Fruit fly (Drosophila melanogaster) whole organism, embryonic: ENCODE measurements around the gene Hph.
A peak's percentile ranks its signal among the peaks of the same experiment; 100 is the strongest.

Experiments used
- CG10321 ChIP-seq: fragments of 200-800 bp; sonication (Bioruptor generic); IDR thresholded peaks from 2 replicates; pipeline ENCODE4 v1.3.6; 2022; ENCODE audit warnings: missing biosample characterization, missing genetic modification characterization
- CG10431 ChIP-seq: fragments of 200-800 bp; sonication (Bioruptor generic); optimal IDR thresholded peaks from 3 replicates; lab custom pipeline; 2018; ENCODE audit warnings: missing biosample characterization, mild to moderate bottlenecking, missing genetic modification characterization
- CG11247 ChIP-seq: fragments of 200-800 bp; sonication (Bioruptor generic); IDR thresholded peaks from 2 replicates; pipeline ENCODE4 v1.3.6; 2022; ENCODE audit warnings: missing biosample characterization, missing genetic modification characterization
- CG11695 ChIP-seq: fragments of 200-800 bp; sonication (Bioruptor generic); IDR thresholded peaks from 3 replicates; pipeline ENCODE4 v1.3.6; 2022; ENCODE audit warnings: missing biosample characterization, missing genetic modification characterization
- CG11696 ChIP-seq: fragments of 200-800 bp; sonication (Bioruptor generic); IDR thresholded peaks from 2 replicates; pipeline ENCODE4 v1.3.6; 2022; ENCODE audit warnings: missing biosample characterization, missing genetic modification characterization
- CG12744 ChIP-seq: fragments of 200-800 bp; sonication (Bioruptor generic); optimal IDR thresholded peaks from 2 replicates; lab custom pipeline; 2016; ENCODE audit warnings: missing biosample characterization, missing genetic modification characterization
- CG15479 ChIP-seq: fragments of 200-800 bp; sonication (Bioruptor generic); optimal IDR thresholded peaks from 3 replicates; lab custom pipeline; 2019; ENCODE audit warnings: missing biosample characterization, mild to moderate bottlenecking, missing genetic modification characterization, moderate library complexity
- CG15514 ChIP-seq: fragments of 200-800 bp; sonication (Bioruptor generic); optimal IDR thresholded peaks from 3 replicates; lab custom pipeline; 2017; ENCODE audit warnings: missing biosample characterization, missing genetic modification characterization, mild to moderate bottlenecking, moderate library complexity, missing genetic modification reagents
- CG17359 ChIP-seq: fragments of 200-800 bp; sonication (Bioruptor generic); optimal IDR thresholded peaks from 3 replicates; lab custom pipeline; 2018; ENCODE audit warnings: missing biosample characterization, mild to moderate bottlenecking, missing genetic modification characterization, moderate library complexity
- CG17568 ChIP-seq: fragments of 200-800 bp; sonication (Bioruptor generic); optimal IDR thresholded peaks from 2 replicates; lab custom pipeline; 2018; ENCODE audit warnings: missing biosample characterization, mild to moderate bottlenecking, missing genetic modification characterization, moderate library complexity
- CG18599 ChIP-seq: fragments of 200-800 bp; sonication (Bioruptor generic); optimal IDR thresholded peaks from 3 replicates; lab custom pipeline; 2017; ENCODE audit warnings: missing biosample characterization, missing genetic modification characterization, mild to moderate bottlenecking, moderate library complexity, missing genetic modification reagents
- CG2129 ChIP-seq: fragments of 200-800 bp; sonication (Bioruptor generic); IDR thresholded peaks from 2 replicates; pipeline ENCODE4 v1.3.6; 2022; ENCODE audit warnings: missing biosample characterization, missing genetic modification characterization; ENCODE audit not compliant: partially characterized antibody
- CG2712 ChIP-seq: fragments of 200-800 bp; optimal IDR thresholded peaks from 3 replicates; lab custom pipeline; 2019; ENCODE audit warnings: missing biosample characterization, mild to moderate bottlenecking, missing genetic modification characterization, moderate library complexity
- CG30020 ChIP-seq: fragments of 200-800 bp; optimal IDR thresholded peaks from 2 replicates; lab custom pipeline; 2019; ENCODE audit warnings: missing biosample characterization, mild to moderate bottlenecking, missing genetic modification characterization, moderate library complexity
- CG3995 ChIP-seq: fragments of 200-800 bp; sonication (Bioruptor generic); optimal IDR thresholded peaks from 3 replicates; lab custom pipeline; 2016; ENCODE audit warnings: missing biosample characterization, missing genetic modification characterization
- CG6254 ChIP-seq: fragments of 200-800 bp; sonication (Bioruptor generic); optimal IDR thresholded peaks from 3 replicates; lab custom pipeline; 2017; ENCODE audit warnings: mild to moderate bottlenecking, missing biosample characterization, missing genetic modification reagents, missing genetic modification characterization
- CG6765 ChIP-seq: fragments of 200-800 bp; sonication (Bioruptor generic); optimal IDR thresholded peaks from 3 replicates; lab custom pipeline; 2017; ENCODE audit warnings: missing biosample characterization, mild to moderate bottlenecking, missing genetic modification characterization
- CG7786 ChIP-seq: fragments of 200-800 bp; sonication (Bioruptor generic); optimal IDR thresholded peaks from 2 replicates; lab custom pipeline; 2016; ENCODE audit warnings: missing biosample characterization, missing genetic modification characterization
- CG7839 ChIP-seq: fragments of 200-800 bp; sonication (Bioruptor generic); optimal IDR thresholded peaks from 3 replicates; lab custom pipeline; 2018; ENCODE audit warnings: missing biosample characterization, mild to moderate bottlenecking, missing genetic modification characterization, moderate library complexity
- CG7987 ChIP-seq: fragments of 200-800 bp; sonication (Bioruptor generic); optimal IDR thresholded peaks from 2 replicates; lab custom pipeline; 2018; ENCODE audit warnings: missing biosample characterization, mild to moderate bottlenecking, missing genetic modification characterization, moderate library complexity
- CG8944 ChIP-seq: fragments of 200-800 bp; sonication (Bioruptor generic); optimal IDR thresholded peaks from 3 replicates; lab custom pipeline; 2016; ENCODE audit warnings: missing biosample characterization, missing genetic modification characterization
- E2f2 ChIP-seq: fragments of 200-800 bp; sonication (Bioruptor generic); IDR thresholded peaks from 2 replicates; pipeline ENCODE4 v1.3.6; 2022; ENCODE audit warnings: missing biosample characterization, missing genetic modification characterization
- Ets97D ChIP-seq: fragments of 200-800 bp; sonication (Bioruptor generic); optimal IDR thresholded peaks from 3 replicates; lab custom pipeline; 2016; ENCODE audit warnings: missing biosample characterization, missing genetic modification characterization
- HLH4C ChIP-seq: fragments of 200-800 bp; sonication (Bioruptor generic); IDR thresholded peaks from 3 replicates; pipeline ENCODE4 v1.3.6; 2022; ENCODE audit warnings: missing biosample characterization, missing genetic modification characterization; ENCODE audit not compliant: partially characterized antibody
- HmgD ChIP-seq: fragments of 200-800 bp; sonication (Bioruptor generic); optimal IDR thresholded peaks from 3 replicates; lab custom pipeline; 2016; ENCODE audit warnings: missing biosample characterization, missing genetic modification characterization
- Jarid2 ChIP-seq: fragments of 200-800 bp; sonication (Bioruptor generic); optimal IDR thresholded peaks from 3 replicates; lab custom pipeline; 2017; ENCODE audit warnings: mild to moderate bottlenecking, missing biosample characterization, missing genetic modification reagents, missing genetic modification characterization
- Lhr ChIP-seq: fragments of 200-800 bp; sonication (Bioruptor generic); optimal IDR thresholded peaks from 3 replicates; lab custom pipeline; 2017; ENCODE audit warnings: mild to moderate bottlenecking, missing biosample characterization, missing genetic modification reagents, missing genetic modification characterization
- Rfx ChIP-seq: fragments of 200-800 bp; sonication (Bioruptor generic); IDR thresholded peaks from 2 replicates; pipeline ENCODE4 v1.3.6; 2022; ENCODE audit warnings: missing biosample characterization, missing genetic modification characterization
- Sox102F ChIP-seq: fragments of 200-800 bp; sonication (Bioruptor generic); optimal IDR thresholded peaks from 2 replicates; lab custom pipeline; 2018; ENCODE audit warnings: missing biosample characterization, mild to moderate bottlenecking, missing genetic modification characterization, moderate library complexity
- Xbp1 ChIP-seq: fragments of 200-800 bp; sonication (Bioruptor generic); optimal IDR thresholded peaks from 3 replicates; lab custom pipeline; 2016; ENCODE audit warnings: missing biosample characterization, mild to moderate bottlenecking, missing genetic modification characterization
- al ChIP-seq: fragments of 200-800 bp; sonication (Bioruptor generic); IDR thresholded peaks from 2 replicates; pipeline ENCODE4 v1.3.6; 2022; ENCODE audit warnings: missing biosample characterization, missing genetic modification characterization
- caup ChIP-seq: fragments of 200-800 bp; sonication (Bioruptor generic); optimal IDR thresholded peaks from 3 replicates; lab custom pipeline; 2017; ENCODE audit warnings: missing biosample characterization, mild to moderate bottlenecking, missing genetic modification characterization, moderate library complexity; ENCODE audit not compliant: severe bottlenecking
- fd3F ChIP-seq: fragments of 200-800 bp; sonication (Bioruptor generic); optimal IDR thresholded peaks from 2 replicates; lab custom pipeline; 2018; ENCODE audit warnings: missing biosample characterization, mild to moderate bottlenecking, missing genetic modification characterization, moderate library complexity
- gfzf ChIP-seq: fragments of 200-800 bp; sonication (Bioruptor generic); optimal IDR thresholded peaks from 2 replicates; lab custom pipeline; 2016; ENCODE audit warnings: missing biosample characterization, mild to moderate bottlenecking, missing genetic modification characterization, moderate library complexity
- her ChIP-seq: fragments of 200-800 bp; sonication (Bioruptor generic); optimal IDR thresholded peaks from 2 replicates; lab custom pipeline; 2016; ENCODE audit warnings: missing biosample characterization, missing genetic modification characterization
- inv ChIP-seq: fragments of 200-800 bp; sonication (Bioruptor generic); IDR thresholded peaks from 2 replicates; pipeline ENCODE4 v1.3.6; 2022; ENCODE audit warnings: missing biosample characterization, missing genetic modification characterization; ENCODE audit not compliant: partially characterized antibody
- jing ChIP-seq: fragments of 200-800 bp; sonication (Bioruptor generic); optimal IDR thresholded peaks from 2 replicates; lab custom pipeline; 2018; ENCODE audit warnings: missing biosample characterization, mild to moderate bottlenecking, missing genetic modification characterization
- klu ChIP-seq: fragments of 200-800 bp; sonication (Bioruptor generic); IDR thresholded peaks from 2 replicates; pipeline ENCODE4 v1.3.6; 2022; ENCODE audit warnings: missing biosample characterization, missing genetic modification characterization
- mam ChIP-seq: fragments of 200-800 bp; sonication (Bioruptor generic); optimal IDR thresholded peaks from 3 replicates; lab custom pipeline; 2016; ENCODE audit warnings: missing biosample characterization, missing genetic modification characterization
- nerfin-1 ChIP-seq: fragments of 200-800 bp; sonication (Bioruptor generic); optimal IDR thresholded peaks from 3 replicates; lab custom pipeline; 2019; ENCODE audit warnings: missing biosample characterization, mild to moderate bottlenecking, missing genetic modification characterization, moderate library complexity
- pros ChIP-seq: fragments of 200-800 bp; sonication (Bioruptor generic); optimal IDR thresholded peaks from 3 replicates; lab custom pipeline; 2019; ENCODE audit warnings: missing biosample characterization, mild to moderate bottlenecking, missing genetic modification characterization, moderate library complexity
- sd ChIP-seq: fragments of 200-800 bp; sonication (Bioruptor generic); optimal IDR thresholded peaks from 3 replicates; lab custom pipeline; 2018; ENCODE audit warnings: missing biosample characterization, mild to moderate bottlenecking, missing genetic modification characterization, moderate library complexity
- stc ChIP-seq: fragments of 200-800 bp; sonication (Bioruptor generic); IDR thresholded peaks from 2 replicates; pipeline ENCODE4 v1.3.6; 2022; ENCODE audit warnings: missing biosample characterization, missing genetic modification characterization
- stwl ChIP-seq: fragments of 200-800 bp; sonication (Bioruptor generic); optimal IDR thresholded peaks from 3 replicates; lab custom pipeline; 2018; ENCODE audit warnings: missing biosample characterization, mild to moderate bottlenecking, missing genetic modification characterization, moderate library complexity
- tgo ChIP-seq: fragments of 200-800 bp; sonication (Bioruptor generic); IDR thresholded peaks from 3 replicates; pipeline ENCODE4 v1.3.6; 2022; ENCODE audit warnings: missing biosample characterization, missing genetic modification characterization
- toy ChIP-seq: fragments of 200-800 bp; sonication (Bioruptor generic); IDR thresholded peaks from 2 replicates; pipeline ENCODE4 v1.3.6; 2022; ENCODE audit warnings: missing biosample characterization, missing genetic modification characterization
- unpg ChIP-seq: fragments of 200-800 bp; sonication (Bioruptor generic); optimal IDR thresholded peaks from 3 replicates; lab custom pipeline; 2018; ENCODE audit warnings: missing biosample characterization, mild to moderate bottlenecking, missing genetic modification characterization, moderate library complexity
- vvl ChIP-seq: fragments of 200-800 bp; sonication (Bioruptor generic); IDR thresholded peaks from 2 replicates; pipeline ENCODE4 v1.3.6; 2022; ENCODE audit warnings: missing biosample characterization, missing genetic modification characterization
- zen2 ChIP-seq: fragments of 200-800 bp; sonication (Bioruptor generic); IDR thresholded peaks from 3 replicates; pipeline ENCODE4 v1.3.6; 2022; ENCODE audit warnings: missing biosample characterization, missing genetic modification characterization; ENCODE audit not compliant: partially characterized antibody

The Hph gene

DNA sequence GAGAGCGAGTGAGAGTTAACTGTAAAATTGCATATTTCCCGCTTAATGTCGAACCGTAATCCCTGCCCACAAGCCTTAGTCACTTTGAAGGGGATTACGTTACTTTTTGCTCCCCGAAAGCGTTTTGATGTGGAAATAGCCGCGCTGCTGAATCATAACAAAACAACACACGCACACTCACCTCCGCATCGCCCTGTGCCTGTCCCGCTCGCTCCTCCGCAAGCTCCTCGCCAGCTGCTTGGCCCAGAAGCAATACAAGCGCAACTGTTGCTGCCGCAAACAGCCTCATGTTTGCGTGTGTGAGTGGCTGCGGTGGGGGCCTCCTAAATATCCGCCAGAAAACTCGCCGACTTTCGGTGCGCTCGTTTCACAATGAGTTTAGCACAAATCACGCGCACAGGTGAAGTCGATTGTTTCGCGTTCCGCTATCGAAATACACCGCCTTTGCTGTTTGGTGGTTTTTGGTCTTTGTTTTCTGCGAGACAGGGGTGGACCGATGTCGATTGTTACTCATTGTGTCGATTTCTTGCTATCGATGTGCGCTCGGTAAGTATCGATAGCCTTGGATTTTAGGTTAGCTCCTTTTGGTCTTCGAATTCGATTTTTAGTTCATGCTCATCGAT is 5.5 kb upstream of the Hph start, which contains the start of gene CtsF (continued):
- TF ChIP-seq nerfin-1 (tag; lab: Kevin White, UChicago) (peak; percentile 14), zen2 (GFP tag; lab: Robert Waterston, UW) (peak; percentile 100), CG8944 (GFP tag; lab: Kevin White, UChicago) (no peak), stc (peak; percentile 29; the same call in 1 of the 2 replicates), klu (GFP tag; lab: Robert Waterston, UW) (no peak), CG10431 (no peak), fd3F (no peak), CG15479 (GFP tag; lab: Kevin White, UChicago) (peak; percentile 39), CG6254 (GFP tag; lab: Kevin White, UChicago) (no peak), her (GFP tag; lab: Kevin White, UChicago) (peak; percentile 79), CG7839 (no peak), CG18599 (GFP tag; lab: Kevin White, UChicago) (peak; percentile 55), CG7786 (no peak), CG2712 (tag; lab: Kevin White, UChicago) (peak; percentile 38), CG17568 (no peak), Lhr (GFP tag; lab: Kevin White, UChicago) (peak; percentile 14), CG3995 (GFP tag; lab: Kevin White, UChicago) (no peak), CG2129 (GFP tag; lab: Robert Waterston, UW) (peak; percentile 93), caup (peak; percentile 15), jing (GFP tag; lab: Kevin White, UChicago) (no peak), CG30020 (peak; percentile 43), CG10321 (GFP tag; lab: Robert Waterston, UW) (peak; percentile 62), mam (GFP tag; lab: Kevin White, UChicago) (no peak), tgo (no peak), Ets97D (GFP tag; lab: Kevin White, UChicago) (peak; percentile 74), toy (GFP tag; lab: Robert Waterston, UW) (no peak), CG11695 (no peak), CG17359 (tag; lab: Kevin White, UChicago) (no peak), CG12744 (GFP tag; lab: Kevin White, UChicago) (no peak), Sox102F (GFP tag; lab: Kevin White, UChicago) (peak; percentile 7), pros (GFP tag; lab: Kevin White, UChicago) (peak; percentile 22), CG15514 (peak; percentile 89), inv (GFP tag; lab: Robert Waterston, UW) (peak; percentile 98), HmgD (GFP tag; lab: Kevin White, UChicago) (peak; percentile 30), gfzf (GFP tag; lab: Kevin White, UChicago) (peak; percentile 41), Xbp1 (GFP tag; lab: Kevin White, UChicago) (peak; percentile 12), stwl (tag; lab: Kevin White, UChicago) (peak; percentile 78), CG11696 (no peak), al (GFP tag; lab: Robert Waterston, UW) (no peak), vvl (GFP tag; lab: Robert Waterston, UW) (0 out of 2 replicates have a peak, but pooled peaks have one; percentile 45), CG11247 (GFP tag; lab: Robert Waterston, UW) (peak; percentile 32; the same call in 1 of the 2 replicates), unpg (peak; percentile 3), HLH4C (GFP tag; lab: Robert Waterston, UW) (peak; percentile 100), Rfx (GFP tag; lab: Robert Waterston, UW) (peak; percentile 60), sd (tag; lab: Kevin White, UChicago) (peak; percentile 36), CG7987 (GFP tag; lab: Kevin White, UChicago) (peak; percentile 25), E2f2 (GFP tag; lab: Robert Waterston, UW) (peak; percentile 95), Jarid2 (GFP tag; lab: Kevin White, UChicago) (peak; percentile 61), CG6765 (GFP tag; lab: Kevin White, UChicago) (peak; percentile 7)
